Fruit fly (Drosophila melanogaster): Measurements from ENCODE around the gene Cdc7.
A peak's percentile ranks its signal among the peaks of the same experiment; 100 is the strongest.

DNA sequence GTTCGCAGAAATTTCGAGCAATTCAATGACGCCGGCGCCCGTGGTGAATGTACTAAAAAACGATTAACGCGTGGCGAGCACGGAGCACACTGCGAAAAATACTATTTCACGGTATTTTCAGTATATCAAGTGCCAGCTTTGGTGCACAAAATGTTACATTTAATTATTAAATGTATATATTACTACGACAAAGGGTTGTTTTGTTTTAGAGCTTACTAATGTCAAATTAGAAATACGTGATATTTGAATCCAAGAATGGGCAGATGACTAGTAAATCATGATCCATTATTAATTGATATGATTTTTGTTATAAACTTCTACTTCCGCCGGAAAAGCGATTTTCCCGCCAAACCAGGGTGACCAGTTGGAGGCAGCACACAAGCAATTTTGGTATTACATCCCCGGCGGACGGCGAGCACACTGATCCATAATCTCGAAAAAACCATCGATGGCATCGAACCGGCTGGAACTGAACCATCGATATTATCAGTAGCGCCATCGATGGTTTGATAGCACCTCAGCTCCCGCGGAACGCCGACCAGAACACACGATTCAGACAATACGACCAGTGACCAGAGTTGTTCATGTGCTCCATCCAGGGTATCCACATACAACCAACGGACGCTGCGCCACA, at the start of gene Cdc7, which contains the start of gene CG3226:
- TF ChIP-seq N (GFP tag; optimal IDR thresholded peaks at IDR 0.05) = no peak
- TF ChIP-seq usp (GFP tag; optimal IDR thresholded peaks at IDR 0.05) = no peak
- TF ChIP-seq Sp1 (GFP tag; optimal IDR thresholded peaks at IDR 0.05) = peak; percentile 76
- peak; percentile 54 for TF ChIP-seq br (GFP tag; optimal IDR thresholded peaks at IDR 0.05)
- TF ChIP-seq dmrt93B (GFP tag; optimal IDR thresholded peaks at IDR 0.05) = peak; percentile 76
- no peak for TF ChIP-seq Hr78 (GFP tag; optimal IDR thresholded peaks at IDR 0.05)
- no peak for TF ChIP-seq Vsx2 (GFP tag; optimal IDR thresholded peaks at IDR 0.05; ENCODE audit: partially characterized antibody)
- peak; percentile 53 for TF ChIP-seq psq (GFP tag; optimal IDR thresholded peaks at IDR 0.05)
- no peak for TF ChIP-seq CrebA (GFP tag; optimal IDR thresholded peaks at IDR 0.05; ENCODE audit: borderline replicate concordance)
- peak; percentile 41 for TF ChIP-seq Jra (GFP tag; optimal IDR thresholded peaks at IDR 0.05)

Measured in whole organism, wandering third instar larva.